Worm (Caenorhabditis elegans) whole organism, young adult: ENCODE data around the gene ppt-1.
A peak's percentile ranks its signal among the peaks of the same experiment; 100 is the strongest.

Source experiments
- B0019.2 ChIP-seq: fragments of 200-800 bp; sonication (Bioruptor generic); conservative IDR thresholded peaks from 2 replicates; pipeline ENCODE4 v1.3.6; 2022; ENCODE audit warnings: missing genetic modification reagents, missing genetic modification characterization, missing compliant biosample characterization
- B0261.1 ChIP-seq: sonication (generic microtip); optimal IDR thresholded peaks from 2 replicates; lab custom pipeline; 2016; ENCODE audit warnings: mild to moderate bottlenecking, missing genetic modification characterization, moderate library complexity, missing compliant biosample characterization
- C06A6.2 ChIP-seq: fragments of 200-800 bp; sonication (Bioruptor generic); conservative IDR thresholded peaks from 2 replicates; pipeline ENCODE4 v1.3.6; 2022; ENCODE audit warnings: missing genetic modification characterization, missing compliant biosample characterization
- D2030.7 ChIP-seq: fragments of 200-800 bp; sonication (Bioruptor generic); IDR thresholded peaks from 2 replicates; pipeline ENCODE4 v1.3.6; 2022; ENCODE audit warnings: missing genetic modification reagents, missing genetic modification characterization, missing compliant biosample characterization
- F37B4.10 ChIP-seq: fragments of 200-800 bp; sonication (Bioruptor generic); IDR thresholded peaks from 2 replicates; pipeline ENCODE4 v1.3.6; 2022; ENCODE audit warnings: missing genetic modification characterization, missing compliant biosample characterization
- F49E8.2 ChIP-seq: sonication (generic microtip); optimal IDR thresholded peaks from 3 replicates; lab custom pipeline; 2017; ENCODE audit warnings: missing genetic modification characterization, mild to moderate bottlenecking, missing compliant biosample characterization, antibody characterized with exemption, moderate library complexity; ENCODE audit not compliant: insufficient read depth
- T26A5.8 ChIP-seq: sonication (generic microtip); optimal IDR thresholded peaks from 2 replicates; lab custom pipeline; 2016; ENCODE audit warnings: missing genetic modification characterization, missing compliant biosample characterization
- Y53F4B.3 ChIP-seq: fragments of 200-800 bp; sonication (Bioruptor generic); IDR thresholded peaks from 2 replicates; pipeline ENCODE4 v1.3.6; 2022; ENCODE audit warnings: missing genetic modification reagents, missing genetic modification characterization, missing compliant biosample characterization
- Y67H2A.10 ChIP-seq: fragments of 200-800 bp; sonication (Bioruptor generic); conservative IDR thresholded peaks from 2 replicates; pipeline ENCODE4 v1.3.6; 2022; ENCODE audit warnings: missing genetic modification reagents, missing genetic modification characterization, missing compliant biosample characterization
- ama-1 ChIP-seq, 3 experiments: fragments of 150-350 bp in 1 of 3; sonication (generic microtip) in 2 of 3; optimal IDR thresholded peaks; 2 replicates each; lab custom pipeline; 2014 to 2018; ENCODE audit warnings: missing biosample characterization in 2 of 3, missing genetic modification characterization in 2 of 3, missing genetic modification reagents in 2 of 3
- aptf-3 ChIP-seq: fragments of 200-800 bp; sonication (Bioruptor generic); IDR thresholded peaks from 2 replicates; pipeline ENCODE4 v1.3.6; 2022; ENCODE audit warnings: missing genetic modification characterization, missing compliant biosample characterization
- cebp-2 ChIP-seq: fragments of 200-800 bp; sonication (Bioruptor generic); IDR thresholded peaks from 2 replicates; pipeline ENCODE4 v1.3.6; 2022; ENCODE audit warnings: missing genetic modification characterization, missing compliant biosample characterization
- ceh-40 ChIP-seq: fragments of 200-800 bp; sonication (Bioruptor generic); IDR thresholded peaks from 2 replicates; pipeline ENCODE4 v1.3.6; 2022; ENCODE audit warnings: missing genetic modification characterization, missing compliant biosample characterization
- chd-7 ChIP-seq: sonication (generic microtip); optimal IDR thresholded peaks from 2 replicates; lab custom pipeline; 2016; ENCODE audit warnings: mild to moderate bottlenecking, missing genetic modification characterization, moderate library complexity, missing compliant biosample characterization
- dox-1 ChIP-seq: fragments of 200-800 bp; sonication (Bioruptor generic); IDR thresholded peaks from 2 replicates; pipeline ENCODE4 v1.3.6; 2022; ENCODE audit warnings: missing genetic modification reagents, missing genetic modification characterization, missing compliant biosample characterization
- egrh-3 ChIP-seq: fragments of 200-800 bp; sonication (Bioruptor generic); IDR thresholded peaks from 2 replicates; pipeline ENCODE4 v1.3.6; 2022; ENCODE audit warnings: missing genetic modification reagents, missing genetic modification characterization, missing compliant biosample characterization
- ekl-4 ChIP-seq: fragments of 200-800 bp; sonication (Bioruptor generic); IDR thresholded peaks from 2 replicates; pipeline ENCODE4 v1.3.6; 2022; ENCODE audit warnings: missing genetic modification reagents, missing genetic modification characterization, missing compliant biosample characterization
- hmg-1.2 ChIP-seq: fragments of 200-800 bp; sonication (Bioruptor generic); IDR thresholded peaks from 2 replicates; pipeline ENCODE4 v1.3.6; 2022; ENCODE audit warnings: missing genetic modification reagents, missing genetic modification characterization, missing compliant biosample characterization
- hrde-1 ChIP-seq: sonication (generic microtip); optimal IDR thresholded peaks from 2 replicates; lab custom pipeline; 2016; ENCODE audit warnings: missing genetic modification characterization, mild to moderate bottlenecking, missing compliant biosample characterization, moderate library complexity, missing genotype, missing genetic modification reagents, borderline replicate concordance
- hsf-1 ChIP-seq: fragments of 200-800 bp; sonication (Bioruptor generic); IDR thresholded peaks from 2 replicates; pipeline ENCODE4 v1.3.6; 2022; ENCODE audit warnings: missing genetic modification reagents, missing genetic modification characterization, missing compliant biosample characterization
- let-607 ChIP-seq, 2 experiments: fragments of 200-800 bp in 1 of 2; sonication (Bioruptor generic) in 1 of 2; sonication (generic microtip) in 1 of 2; optimal IDR thresholded peaks; 2 replicates each; lab custom pipeline; 2016 to 2018; ENCODE audit warnings: mild to moderate bottlenecking in 2 of 2, missing compliant biosample characterization in 2 of 2, missing genetic modification characterization in 2 of 2, moderate library complexity in 2 of 2, missing genotype in 1 of 2
- lin-40 ChIP-seq: sonication (generic microtip); optimal IDR thresholded peaks from 2 replicates; lab custom pipeline; 2016; ENCODE audit warnings: missing genetic modification characterization, mild to moderate bottlenecking, missing compliant biosample characterization, missing genotype, missing genetic modification reagents
- lir-1 ChIP-seq: fragments of 200-800 bp; sonication (Bioruptor generic); conservative IDR thresholded peaks from 2 replicates; pipeline ENCODE4 v1.3.6; 2022; ENCODE audit warnings: missing genetic modification reagents, missing genetic modification characterization, missing compliant biosample characterization
- lsy-27 ChIP-seq: sonication (generic microtip); optimal IDR thresholded peaks from 2 replicates; lab custom pipeline; 2017; ENCODE audit warnings: missing genetic modification characterization, mild to moderate bottlenecking, missing compliant biosample characterization, antibody characterized with exemption, missing genotype, borderline replicate concordance; ENCODE audit not compliant: insufficient read depth
- madf-6 ChIP-seq: fragments of 200-800 bp; sonication (Bioruptor generic); IDR thresholded peaks from 2 replicates; pipeline ENCODE4 v1.3.6; 2022; ENCODE audit warnings: missing genetic modification reagents, missing genetic modification characterization, missing compliant biosample characterization
- mcd-1 ChIP-seq: fragments of 200-800 bp; sonication (Bioruptor generic); IDR thresholded peaks from 2 replicates; pipeline ENCODE4 v1.3.6; 2022; ENCODE audit warnings: missing genetic modification reagents, missing genetic modification characterization, missing compliant biosample characterization
- nfyb-1 ChIP-seq: fragments of 200-800 bp; sonication (Bioruptor generic); IDR thresholded peaks from 2 replicates; pipeline ENCODE4 v1.3.6; 2022; ENCODE audit warnings: missing genetic modification reagents, missing genetic modification characterization, missing compliant biosample characterization
- nhr-80 ChIP-seq: sonication (generic microtip); optimal IDR thresholded peaks from 2 replicates; lab custom pipeline; 2016; ENCODE audit warnings: missing genetic modification characterization, missing compliant biosample characterization
- rcor-1 ChIP-seq: fragments of 200-800 bp; sonication (Bioruptor generic); IDR thresholded peaks from 2 replicates; pipeline ENCODE4 v1.3.6; 2022; ENCODE audit warnings: missing genetic modification reagents, missing genetic modification characterization, missing compliant biosample characterization
- repo-1 ChIP-seq: sonication (generic microtip); optimal IDR thresholded peaks from 2 replicates; lab custom pipeline; 2017; ENCODE audit warnings: mild to moderate bottlenecking, missing genetic modification characterization, missing compliant biosample characterization
- rpc-1 ChIP-seq, 2 experiments: fragments of 150-350 bp in 1 of 2; sonication (generic microtip) in 1 of 2; optimal IDR thresholded peaks; 2 replicates each; lab custom pipeline; 2014 to 2018; ENCODE audit warnings: missing biosample characterization in 1 of 2, missing genetic modification characterization in 1 of 2, missing genetic modification reagents in 1 of 2, missing genotype in 1 of 2
- sdz-38 ChIP-seq: sonication (generic microtip); optimal IDR thresholded peaks from 2 replicates; lab custom pipeline; 2016; ENCODE audit warnings: missing genotype, missing genetic modification characterization, missing compliant biosample characterization
- snpc-4 ChIP-seq, 5 experiments: fragments of 150-350 bp in 1 of 5; sonication (generic microtip) in 4 of 5; optimal IDR thresholded peaks; 2 replicates each; lab custom pipeline; 2014 to 2018; ENCODE audit warnings: missing genetic modification characterization in 5 of 5, missing biosample characterization in 3 of 5, antibody characterized with exemption in 2 of 5, mild to moderate bottlenecking in 2 of 5, missing compliant biosample characterization in 2 of 5, missing genotype in 2 of 5, moderate library complexity in 2 of 5, missing genetic modification reagents in 1 of 5
- somi-1 ChIP-seq: fragments of 200-800 bp; sonication (Bioruptor generic); optimal IDR thresholded peaks from 2 replicates; lab custom pipeline; 2018; ENCODE audit warnings: mild to moderate bottlenecking, missing genetic modification characterization, missing compliant biosample characterization
- sptf-2 ChIP-seq: fragments of 200-800 bp; sonication (Bioruptor generic); optimal IDR thresholded peaks from 2 replicates; lab custom pipeline; 2018; ENCODE audit warnings: mild to moderate bottlenecking, missing genetic modification characterization, missing compliant biosample characterization
- tbp1 ChIP-seq: fragments of 200-800 bp; sonication (Bioruptor generic); optimal IDR thresholded peaks from 2 replicates; lab custom pipeline; 2018; ENCODE audit warnings: mild to moderate bottlenecking, missing genetic modification characterization, missing compliant biosample characterization
- tbx-9 ChIP-seq: sonication (generic microtip); optimal IDR thresholded peaks from 2 replicates; lab custom pipeline; 2016; ENCODE audit warnings: borderline replicate concordance, missing genetic modification characterization, inconsistent platforms, missing compliant biosample characterization
- zim-3 ChIP-seq: sonication (generic microtip); optimal IDR thresholded peaks from 2 replicates; lab custom pipeline; 2017; ENCODE audit warnings: mild to moderate bottlenecking, missing genetic modification characterization, moderate library complexity, missing compliant biosample characterization
- ztf-22 ChIP-seq: fragments of 200-800 bp; sonication (Bioruptor generic); optimal IDR thresholded peaks from 2 replicates; lab custom pipeline; 2018; ENCODE audit warnings: mild to moderate bottlenecking, missing genetic modification characterization, moderate library complexity, missing compliant biosample characterization
- ztf-28 ChIP-seq: fragments of 200-800 bp; sonication (Bioruptor generic); IDR thresholded peaks from 2 replicates; pipeline ENCODE4 v1.3.6; 2022; ENCODE audit warnings: missing genetic modification reagents, missing genetic modification characterization, missing compliant biosample characterization

The ppt-1 gene

ce11 chrV:6665751-6666150, 39.6 kb upstream of the ppt-1 start, which contains the start of gene pmp-5:
pmp-5 (minus strand) TSS chrV:6665813.
- no peak for TF ChIP-seq chd-7 (tag; lab: Kevin White, UChicago)
- peak; percentile 38 for TF ChIP-seq ztf-22 (GFP tag; lab: Kevin White, UChicago)
- TF ChIP-seq nfyb-1: no peak
- TF ChIP-seq C06A6.2: no peak
- TF ChIP-seq nhr-80: peak; percentile 82
- TF ChIP-seq dox-1 (GFP tag; lab: Robert Waterston, UW): peak; percentile 19; the same call in 1 of the 2 replicates
- TF ChIP-seq tbp1: no peak
- no peak for TF ChIP-seq B0261.1 (tag; lab: Kevin White, UChicago)
- TF ChIP-seq madf-6: no peak
- TF ChIP-seq, all 124 proteins: peak for 3

- no peak for TF ChIP-seq aptf-3 (GFP tag; lab: Robert Waterston, UW)
- TF ChIP-seq hmg-1.2 (GFP tag; lab: Robert Waterston, UW): 0 out of 2 replicates have a peak, but pooled peaks have one; percentile 16
Observed at ce11 chrV:6662505-6662904, 36.4 kb upstream of the ppt-1 start.

- TF ChIP-seq ama-1 (optimal IDR thresholded peaks at IDR 0.05; lab: Kevin White, UChicago) (no peak), ama-1 (GFP tag; optimal IDR thresholded peaks at IDR 0.05; lab: Kevin White, UChicago) (no peak), Y53F4B.3 (GFP tag; lab: Robert Waterston, UW) (no peak), hsf-1 (GFP tag; lab: Robert Waterston, UW) (0 out of 2 replicates have a peak, but pooled peaks have one; percentile 25), let-607 (tag; optimal IDR thresholded peaks at IDR 0.05; lab: Kevin White, UChicago) (no peak), repo-1 (tag; lab: Kevin White, UChicago) (peak; percentile 23)
Observed at ce11 chrV:6661658-6662057, 35.5 kb upstream of the ppt-1 start.

- TF ChIP-seq sptf-2 (GFP tag; lab: Kevin White, UChicago) (no peak), repo-1 (tag; lab: Kevin White, UChicago) (no peak), T26A5.8 (tag; lab: Kevin White, UChicago) (no peak), cebp-2 (no peak), snpc-4 (GFP tag; optimal IDR thresholded peaks at IDR 0.05; lab: Kevin White, UChicago) (no peak), snpc-4 (tag; optimal IDR thresholded peaks at IDR 0.05; lab: Kevin White, UChicago) (no peak), lir-1 (GFP tag; lab: Robert Waterston, UW) (no peak), Y67H2A.10 (GFP tag; lab: Robert Waterston, UW) (no peak), hrde-1 (no peak), F49E8.2 (tag; lab: Kevin White, UChicago) (no peak), B0019.2 (no peak), zim-3 (tag; lab: Kevin White, UChicago) (no peak)
- TF ChIP-seq, all 124 proteins: peak for 0
Observed at ce11 chrV:6659533-6659932, 33.4 kb upstream of the ppt-1 start.

ce11 chrV:6658765-6659164, 32.6 kb upstream of the ppt-1 start:
- TF ChIP-seq tbx-9 (tag; lab: Kevin White, UChicago) (no peak), Y67H2A.10 (GFP tag; lab: Robert Waterston, UW) (no peak), sdz-38 (tag; lab: Kevin White, UChicago) (no peak), tbp1 (no peak), lsy-27 (tag; lab: Kevin White, UChicago) (no peak), dox-1 (GFP tag; lab: Robert Waterston, UW) (peak; percentile 31; the same call in 1 of the 2 replicates), lin-40 (tag; lab: Kevin White, UChicago) (peak; percentile 6), ceh-40 (GFP tag; lab: Robert Waterston, UW) (no peak), F37B4.10 (GFP tag; lab: Robert Waterston, UW) (no peak), rcor-1 (no peak), egrh-3 (0 out of 2 replicates have a peak, but pooled peaks have one; percentile 12), D2030.7 (no peak), ztf-28 (GFP tag; lab: Robert Waterston, UW) (no peak), hsf-1 (GFP tag; lab: Robert Waterston, UW) (no peak), ztf-22 (GFP tag; lab: Kevin White, UChicago) (no peak), somi-1 (GFP tag; lab: Kevin White, UChicago) (peak; percentile 11), ekl-4 (GFP tag; lab: Robert Waterston, UW) (no peak), mcd-1 (GFP tag; lab: Robert Waterston, UW) (peak; percentile 29; the same call in 1 of the 2 replicates), rpc-1 (optimal IDR thresholded peaks at IDR 0.05; lab: Kevin White, UChicago) (no peak), rpc-1 (tag; optimal IDR thresholded peaks at IDR 0.05; lab: Kevin White, UChicago) (no peak)
